Fruit fly (Drosophila melanogaster) whole organism, prepupa: ENCODE measurements around the gene CG33271.

Experiments used
- CG16779 ChIP-seq: fragments of 200-800 bp; sonication (Bioruptor generic); optimal IDR thresholded peaks from 3 replicates; lab custom pipeline; 2017; ENCODE audit warnings: missing biosample characterization, mild to moderate bottlenecking, missing genetic modification characterization
- Eip75B ChIP-seq: fragments of 200-800 bp; sonication (Bioruptor generic); optimal IDR thresholded peaks from 3 replicates; lab custom pipeline; 2016; ENCODE audit warnings: missing biosample characterization, missing genetic modification characterization
- Eip93F ChIP-seq: fragments of 200-800 bp; sonication (Bioruptor generic); optimal IDR thresholded peaks from 2 replicates; lab custom pipeline; 2016; ENCODE audit warnings: missing biosample characterization, mild to moderate bottlenecking, missing genetic modification characterization
- Hr39 ChIP-seq: fragments of 200-800 bp; sonication (Bioruptor generic); optimal IDR thresholded peaks from 2 replicates; lab custom pipeline; 2016; ENCODE audit warnings: missing biosample characterization, missing genetic modification characterization
- OdsH ChIP-seq: fragments of 200-800 bp; sonication (Bioruptor generic); optimal IDR thresholded peaks from 3 replicates; lab custom pipeline; 2016; ENCODE audit warnings: missing biosample characterization, missing genetic modification characterization
- acj6 ChIP-seq: fragments of 200-800 bp; sonication (Bioruptor generic); optimal IDR thresholded peaks from 3 replicates; lab custom pipeline; 2016; ENCODE audit warnings: missing biosample characterization, missing genetic modification characterization
- spab ChIP-seq: fragments of 200-800 bp; sonication (Bioruptor generic); optimal IDR thresholded peaks from 2 replicates; lab custom pipeline; 2017; ENCODE audit warnings: missing biosample characterization, mild to moderate bottlenecking, missing genetic modification characterization, missing genetic modification reagents
- topi ChIP-seq: fragments of 200-800 bp; sonication (Bioruptor generic); optimal IDR thresholded peaks from 3 replicates; lab custom pipeline; 2016; ENCODE audit warnings: missing biosample characterization, missing genetic modification characterization

dm6 chr3L:11531994-11532732 lies 45.1 kb downstream of the CG33271 start:
- no peak for TF ChIP-seq OdsH
- no peak for TF ChIP-seq acj6 (GFP tag; lab: Kevin White, UChicago)
- no peak for TF ChIP-seq CG16779 (tag; lab: Kevin White, UChicago)
- no peak for TF ChIP-seq spab (GFP tag; lab: Kevin White, UChicago)
- TF ChIP-seq Hr39 (GFP tag; lab: Kevin White, UChicago), result no peak
- no peak for TF ChIP-seq Eip75B
- TF ChIP-seq topi (GFP tag; lab: Kevin White, UChicago), result no peak
- no peak for TF ChIP-seq Eip93F (GFP tag; lab: Kevin White, UChicago)
